Worm (Caenorhabditis elegans) whole organism, young adult: ENCODE results near the gene B0244.6.
A peak's percentile ranks its signal among the peaks of the same experiment; 100 is the strongest.

Source experiments
- B0019.2 ChIP-seq: fragments of 200-800 bp; sonication (Bioruptor generic); conservative IDR thresholded peaks from 2 replicates; pipeline ENCODE4 v1.3.6; 2022; ENCODE audit warnings: missing genetic modification reagents, missing genetic modification characterization, missing compliant biosample characterization
- B0035.1 ChIP-seq: sonication (generic microtip); optimal IDR thresholded peaks from 2 replicates; lab custom pipeline; 2016; ENCODE audit warnings: missing genetic modification characterization, mild to moderate bottlenecking, missing compliant biosample characterization, missing genotype, missing genetic modification reagents
- B0261.1 ChIP-seq: sonication (generic microtip); optimal IDR thresholded peaks from 2 replicates; lab custom pipeline; 2016; ENCODE audit warnings: mild to moderate bottlenecking, missing genetic modification characterization, moderate library complexity, missing compliant biosample characterization
- F10E7.11 ChIP-seq: sonication (generic microtip); optimal IDR thresholded peaks from 2 replicates; lab custom pipeline; 2017; ENCODE audit warnings: mild to moderate bottlenecking, missing genetic modification characterization, moderate library complexity, missing compliant biosample characterization
- F49E8.2 ChIP-seq: sonication (generic microtip); optimal IDR thresholded peaks from 3 replicates; lab custom pipeline; 2017; ENCODE audit warnings: missing genetic modification characterization, mild to moderate bottlenecking, missing compliant biosample characterization, antibody characterized with exemption, moderate library complexity; ENCODE audit not compliant: insufficient read depth
- F57C9.4 ChIP-seq: sonication (generic microtip); optimal IDR thresholded peaks from 2 replicates; lab custom pipeline; 2017; ENCODE audit warnings: mild to moderate bottlenecking, missing genetic modification characterization, missing compliant biosample characterization
- K12H6.12 ChIP-seq: fragments of 200-800 bp; sonication (Bioruptor generic); optimal IDR thresholded peaks from 2 replicates; lab custom pipeline; 2018; ENCODE audit warnings: mild to moderate bottlenecking, missing genetic modification characterization, missing compliant biosample characterization
- Y53F4B.3 ChIP-seq: fragments of 200-800 bp; sonication (Bioruptor generic); IDR thresholded peaks from 2 replicates; pipeline ENCODE4 v1.3.6; 2022; ENCODE audit warnings: missing genetic modification reagents, missing genetic modification characterization, missing compliant biosample characterization
- Y79H2A.3 ChIP-seq: fragments of 200-800 bp; sonication (Bioruptor generic); conservative IDR thresholded peaks from 2 replicates; pipeline ENCODE4 v1.3.6; 2022; ENCODE audit warnings: missing genetic modification reagents, missing genetic modification characterization, missing compliant biosample characterization
- akir-1 ChIP-seq: fragments of 200-800 bp; sonication (Bioruptor generic); optimal IDR thresholded peaks from 2 replicates; lab custom pipeline; 2018; ENCODE audit warnings: mild to moderate bottlenecking, missing genetic modification characterization, moderate library complexity, missing compliant biosample characterization
- aptf-3 ChIP-seq: fragments of 200-800 bp; sonication (Bioruptor generic); IDR thresholded peaks from 2 replicates; pipeline ENCODE4 v1.3.6; 2022; ENCODE audit warnings: missing genetic modification characterization, missing compliant biosample characterization
- attf-3 ChIP-seq: fragments of 200-800 bp; sonication (Bioruptor generic); conservative IDR thresholded peaks from 2 replicates; pipeline ENCODE4 v1.3.6; 2022; ENCODE audit warnings: missing genetic modification reagents, missing genetic modification characterization, missing compliant biosample characterization
- attf-6 ChIP-seq: fragments of 200-800 bp; sonication (Bioruptor generic); IDR thresholded peaks from 2 replicates; pipeline ENCODE4 v1.3.6; 2022; ENCODE audit warnings: missing genetic modification reagents, missing genetic modification characterization, missing compliant biosample characterization
- ccch-3 ChIP-seq: fragments of 200-800 bp; sonication (Bioruptor generic); optimal IDR thresholded peaks from 2 replicates; lab custom pipeline; 2018; ENCODE audit warnings: mild to moderate bottlenecking, missing genetic modification characterization, missing compliant biosample characterization
- ceh-100 ChIP-seq: fragments of 200-800 bp; sonication (Bioruptor generic); IDR thresholded peaks from 2 replicates; pipeline ENCODE4 v1.3.6; 2022; ENCODE audit warnings: missing genetic modification reagents, missing genetic modification characterization, missing compliant biosample characterization
- ceh-58 ChIP-seq: fragments of 200-800 bp; sonication (Bioruptor generic); IDR thresholded peaks from 2 replicates; pipeline ENCODE4 v1.3.6; 2022; ENCODE audit warnings: missing genetic modification characterization, missing compliant biosample characterization
- ceh-79 ChIP-seq: sonication (generic microtip); optimal IDR thresholded peaks from 2 replicates; lab custom pipeline; 2017; ENCODE audit warnings: mild to moderate bottlenecking, missing genetic modification characterization, missing compliant biosample characterization
- ceh-91 ChIP-seq: fragments of 200-800 bp; sonication (Bioruptor generic); IDR thresholded peaks from 2 replicates; pipeline ENCODE4 v1.3.6; 2022; ENCODE audit warnings: missing genetic modification reagents, missing genetic modification characterization, missing compliant biosample characterization
- chd-7 ChIP-seq: sonication (generic microtip); optimal IDR thresholded peaks from 2 replicates; lab custom pipeline; 2016; ENCODE audit warnings: mild to moderate bottlenecking, missing genetic modification characterization, moderate library complexity, missing compliant biosample characterization
- dox-1 ChIP-seq: fragments of 200-800 bp; sonication (Bioruptor generic); IDR thresholded peaks from 2 replicates; pipeline ENCODE4 v1.3.6; 2022; ENCODE audit warnings: missing genetic modification reagents, missing genetic modification characterization, missing compliant biosample characterization
- egl-18 ChIP-seq: fragments of 200-800 bp; sonication (Bioruptor generic); IDR thresholded peaks from 2 replicates; pipeline ENCODE4 v1.3.6; 2022; ENCODE audit warnings: missing genetic modification reagents, missing genetic modification characterization, missing compliant biosample characterization
- egl-44 ChIP-seq: fragments of 200-800 bp; sonication (Bioruptor generic); IDR thresholded peaks from 2 replicates; pipeline ENCODE4 v1.3.6; 2022; ENCODE audit warnings: missing genetic modification reagents, missing genetic modification characterization, missing compliant biosample characterization
- ekl-4 ChIP-seq: fragments of 200-800 bp; sonication (Bioruptor generic); IDR thresholded peaks from 2 replicates; pipeline ENCODE4 v1.3.6; 2022; ENCODE audit warnings: missing genetic modification reagents, missing genetic modification characterization, missing compliant biosample characterization
- gei-17 ChIP-seq: fragments of 200-800 bp; sonication (Bioruptor generic); optimal IDR thresholded peaks from 2 replicates; lab custom pipeline; 2018; ENCODE audit warnings: mild to moderate bottlenecking, missing genetic modification characterization, missing compliant biosample characterization
- him-1 ChIP-seq: sonication (generic microtip); optimal IDR thresholded peaks from 2 replicates; lab custom pipeline; 2016; ENCODE audit warnings: missing genotype, missing genetic modification reagents, missing genetic modification characterization, missing compliant biosample characterization
- hmg-20 ChIP-seq: fragments of 200-800 bp; sonication (Bioruptor generic); IDR thresholded peaks from 2 replicates; pipeline ENCODE4 v1.3.6; 2022; ENCODE audit warnings: missing genetic modification reagents, missing genetic modification characterization, missing compliant biosample characterization
- hrde-1 ChIP-seq: sonication (generic microtip); optimal IDR thresholded peaks from 2 replicates; lab custom pipeline; 2016; ENCODE audit warnings: missing genetic modification characterization, mild to moderate bottlenecking, missing compliant biosample characterization, moderate library complexity, missing genotype, missing genetic modification reagents, borderline replicate concordance
- hsf-1 ChIP-seq: fragments of 200-800 bp; sonication (Bioruptor generic); IDR thresholded peaks from 2 replicates; pipeline ENCODE4 v1.3.6; 2022; ENCODE audit warnings: missing genetic modification reagents, missing genetic modification characterization, missing compliant biosample characterization
- lin-26 ChIP-seq: fragments of 200-800 bp; sonication (Bioruptor generic); IDR thresholded peaks from 2 replicates; pipeline ENCODE4 v1.3.6; 2022; ENCODE audit warnings: missing genetic modification reagents, missing genetic modification characterization, missing compliant biosample characterization
- lin-40 ChIP-seq: sonication (generic microtip); optimal IDR thresholded peaks from 2 replicates; lab custom pipeline; 2016; ENCODE audit warnings: missing genetic modification characterization, mild to moderate bottlenecking, missing compliant biosample characterization, missing genotype, missing genetic modification reagents
- lsl-1 ChIP-seq: fragments of 200-800 bp; sonication (Bioruptor generic); optimal IDR thresholded peaks from 2 replicates; lab custom pipeline; 2018; ENCODE audit warnings: mild to moderate bottlenecking, missing genetic modification characterization, moderate library complexity, missing compliant biosample characterization
- madf-8 ChIP-seq: fragments of 200-800 bp; sonication (Bioruptor generic); conservative IDR thresholded peaks from 2 replicates; pipeline ENCODE4 v1.3.6; 2022; ENCODE audit warnings: missing genetic modification reagents, missing genetic modification characterization, missing compliant biosample characterization
- mcd-1 ChIP-seq: fragments of 200-800 bp; sonication (Bioruptor generic); IDR thresholded peaks from 2 replicates; pipeline ENCODE4 v1.3.6; 2022; ENCODE audit warnings: missing genetic modification reagents, missing genetic modification characterization, missing compliant biosample characterization
- mel-28 ChIP-seq: sonication (generic microtip); optimal IDR thresholded peaks from 2 replicates; lab custom pipeline; 2016; ENCODE audit warnings: borderline replicate concordance, mild to moderate bottlenecking, missing genetic modification characterization, missing compliant biosample characterization
- nfyb-1 ChIP-seq: fragments of 200-800 bp; sonication (Bioruptor generic); IDR thresholded peaks from 2 replicates; pipeline ENCODE4 v1.3.6; 2022; ENCODE audit warnings: missing genetic modification reagents, missing genetic modification characterization, missing compliant biosample characterization
- nhr-120 ChIP-seq: fragments of 200-800 bp; sonication (Bioruptor generic); IDR thresholded peaks from 2 replicates; pipeline ENCODE4 v1.3.6; 2022; ENCODE audit warnings: missing genetic modification characterization, missing compliant biosample characterization
- nhr-80 ChIP-seq: sonication (generic microtip); optimal IDR thresholded peaks from 2 replicates; lab custom pipeline; 2016; ENCODE audit warnings: missing genetic modification characterization, missing compliant biosample characterization
- nhr-90 ChIP-seq: sonication (generic microtip); optimal IDR thresholded peaks from 2 replicates; lab custom pipeline; 2016; ENCODE audit warnings: missing genotype, mild to moderate bottlenecking, missing genetic modification characterization, missing compliant biosample characterization
- pbrm-1 ChIP-seq: fragments of 200-800 bp; sonication (Bioruptor generic); IDR thresholded peaks from 2 replicates; pipeline ENCODE4 v1.3.6; 2022; ENCODE audit warnings: missing genetic modification reagents, missing genetic modification characterization, missing compliant biosample characterization
- rec-8 ChIP-seq, 2 experiments: sonication (generic microtip); optimal IDR thresholded peaks; 2 replicates each; lab custom pipeline; 2016; ENCODE audit warnings: mild to moderate bottlenecking in 2 of 2, missing genetic modification characterization in 2 of 2, missing genetic modification reagents in 2 of 2, missing genotype in 2 of 2, missing biosample characterization in 1 of 2, missing compliant biosample characterization in 1 of 2, moderate library complexity in 1 of 2
- snpc-3.4 ChIP-seq: sonication (generic microtip); optimal IDR thresholded peaks from 2 replicates; lab custom pipeline; 2017; ENCODE audit warnings: missing genetic modification characterization, mild to moderate bottlenecking, missing compliant biosample characterization, antibody characterized with exemption, moderate library complexity, missing genotype, missing genetic modification reagents
- snpc-4 ChIP-seq, 5 experiments: fragments of 150-350 bp in 1 of 5; sonication (generic microtip) in 4 of 5; optimal IDR thresholded peaks; 2 replicates each; lab custom pipeline; 2014 to 2018; ENCODE audit warnings: missing genetic modification characterization in 5 of 5, missing biosample characterization in 3 of 5, antibody characterized with exemption in 2 of 5, mild to moderate bottlenecking in 2 of 5, missing compliant biosample characterization in 2 of 5, missing genotype in 2 of 5, moderate library complexity in 2 of 5, missing genetic modification reagents in 1 of 5
- somi-1 ChIP-seq: fragments of 200-800 bp; sonication (Bioruptor generic); optimal IDR thresholded peaks from 2 replicates; lab custom pipeline; 2018; ENCODE audit warnings: mild to moderate bottlenecking, missing genetic modification characterization, missing compliant biosample characterization
- tbp1 ChIP-seq: fragments of 200-800 bp; sonication (Bioruptor generic); optimal IDR thresholded peaks from 2 replicates; lab custom pipeline; 2018; ENCODE audit warnings: mild to moderate bottlenecking, missing genetic modification characterization, missing compliant biosample characterization
- unc-62 ChIP-seq: fragments of 150-350 bp; optimal IDR thresholded peaks from 2 replicates; lab custom pipeline; 2014; ENCODE audit warnings: missing biosample characterization, missing genetic modification reagents, missing genetic modification characterization
- ztf-22 ChIP-seq: fragments of 200-800 bp; sonication (Bioruptor generic); optimal IDR thresholded peaks from 2 replicates; lab custom pipeline; 2018; ENCODE audit warnings: mild to moderate bottlenecking, missing genetic modification characterization, moderate library complexity, missing compliant biosample characterization
- ztf-25 ChIP-seq: fragments of 200-800 bp; sonication (Bioruptor generic); IDR thresholded peaks from 2 replicates; pipeline ENCODE4 v1.3.6; 2022; ENCODE audit warnings: missing genetic modification reagents, missing genetic modification characterization, missing compliant biosample characterization

The B0244.6 gene

ce11 chrIII:5705228-5705888, 32.5 kb upstream of the B0244.6 start, which contains the start of gene swp-1 (continued):
- no peak for TF ChIP-seq him-1 (tag; lab: Kevin White, UChicago)
- no peak for TF ChIP-seq B0261.1 (tag; lab: Kevin White, UChicago)
- TF ChIP-seq attf-3 (GFP tag; lab: Robert Waterston, UW) = no peak
- peak; percentile 38 for TF ChIP-seq F49E8.2 (tag; lab: Kevin White, UChicago)
- peak; percentile 16; the same call in 1 of the 2 replicates for TF ChIP-seq ceh-100 (GFP tag; lab: Robert Waterston, UW)
- no peak for TF ChIP-seq snpc-3.4 (tag; lab: Kevin White, UChicago)
- no peak for TF ChIP-seq ccch-3 (GFP tag; lab: Kevin White, UChicago)
- no peak for TF ChIP-seq rec-8 (tag; optimal IDR thresholded peaks at IDR 0.05; lab: Kevin White, UChicago)
- TF ChIP-seq ztf-22 (GFP tag; lab: Kevin White, UChicago) = no peak
- TF ChIP-seq egl-44 (GFP tag; lab: Robert Waterston, UW) = 0 out of 2 replicates have a peak, but pooled peaks have one; percentile 24
- no peak for TF ChIP-seq lin-40 (tag; lab: Kevin White, UChicago)
- peak; percentile 76 for TF ChIP-seq attf-6
- TF ChIP-seq nhr-80 (tag; lab: Kevin White, UChicago) = no peak
- TF ChIP-seq ekl-4 (GFP tag; lab: Robert Waterston, UW) = peak; percentile 70
- peak; percentile 28 for TF ChIP-seq tbp1
- TF ChIP-seq nhr-90 = no peak
- no peak for TF ChIP-seq nfyb-1 (GFP tag; lab: Robert Waterston, UW)
- TF ChIP-seq ztf-25 (GFP tag; lab: Robert Waterston, UW) = no peak
- no peak for TF ChIP-seq F10E7.11 (tag; lab: Kevin White, UChicago)
- TF ChIP-seq madf-8 (GFP tag; lab: Robert Waterston, UW) = no peak
- no peak for TF ChIP-seq hmg-20 (GFP tag; lab: Robert Waterston, UW)
- TF ChIP-seq F57C9.4 (tag; lab: Kevin White, UChicago) = no peak
- TF ChIP-seq B0035.1 (tag; lab: Kevin White, UChicago) = no peak
- peak; percentile 60 for TF ChIP-seq hsf-1 (GFP tag; lab: Robert Waterston, UW)
- no peak for TF ChIP-seq nhr-120 (GFP tag; lab: Robert Waterston, UW)
- TF ChIP-seq ceh-79 (tag; lab: Kevin White, UChicago) = no peak
- TF ChIP-seq chd-7 (tag; lab: Kevin White, UChicago) = no peak
- no peak for TF ChIP-seq snpc-4 (GFP tag; optimal IDR thresholded peaks at IDR 0.05; lab: Kevin White, UChicago)
- TF ChIP-seq snpc-4 (tag; optimal IDR thresholded peaks at IDR 0.05; lab: Kevin White, UChicago) = no peak
- no peak for TF ChIP-seq aptf-3 (GFP tag; lab: Robert Waterston, UW)
- no peak for TF ChIP-seq B0019.2
- TF ChIP-seq K12H6.12 = no peak
- no peak for TF ChIP-seq dox-1 (GFP tag; lab: Robert Waterston, UW)
- no peak for TF ChIP-seq egl-18 (GFP tag; lab: Robert Waterston, UW)
- TF ChIP-seq mel-28 (tag; lab: Kevin White, UChicago) = no peak
- peak; percentile 38 for TF ChIP-seq lsl-1 (GFP tag; lab: Kevin White, UChicago)
- TF ChIP-seq Y79H2A.3 (GFP tag; lab: Robert Waterston, UW) = no peak
- TF ChIP-seq mcd-1 (GFP tag; lab: Robert Waterston, UW) = no peak
- no peak for TF ChIP-seq ceh-91 (GFP tag; lab: Robert Waterston, UW)
- TF ChIP-seq pbrm-1 (GFP tag; lab: Robert Waterston, UW) = no peak
- TF ChIP-seq hrde-1 (tag; lab: Kevin White, UChicago) = peak; percentile 12
- TF ChIP-seq unc-62 (GFP tag; lab: Kevin White, UChicago) = no peak
- no peak for TF ChIP-seq gei-17 (GFP tag; lab: Kevin White, UChicago)
- TF ChIP-seq ceh-58 = no peak
- no peak for TF ChIP-seq Y53F4B.3 (GFP tag; lab: Robert Waterston, UW)
- no peak for TF ChIP-seq akir-1 (GFP tag; lab: Kevin White, UChicago)
- TF ChIP-seq lin-26 = peak; percentile 74
- TF ChIP-seq somi-1 = no peak
